Worm (Caenorhabditis elegans) whole organism, L2 larva: ENCODE measurements around the gene nphp-4.

Source experiments
- F13H6.1 ChIP-seq: sonication (generic microtip); optimal IDR thresholded peaks from 2 replicates; lab custom pipeline; 2016; ENCODE audit warnings: missing genetic modification characterization, missing compliant biosample characterization
- ZK546.5 ChIP-seq: sonication (generic microtip); optimal IDR thresholded peaks from 2 replicates; lab custom pipeline; 2017; ENCODE audit warnings: missing biosample characterization, missing genetic modification characterization
- ama-1 ChIP-seq: fragments of 150-350 bp; optimal IDR thresholded peaks from 2 replicates; lab custom pipeline; 2018; ENCODE audit warnings: inconsistent platforms
- ceh-82 ChIP-seq: fragments of 150-350 bp; optimal IDR thresholded peaks from 2 replicates; lab custom pipeline; 2014; ENCODE audit warnings: missing biosample characterization, missing genetic modification characterization
- egl-27 ChIP-seq: sonication (generic microtip); optimal IDR thresholded peaks from 3 replicates; lab custom pipeline; 2017; ENCODE audit warnings: missing biosample characterization, missing genetic modification reagents, missing genetic modification characterization
- unc-62 ChIP-seq: fragments of 150-350 bp; optimal IDR thresholded peaks from 2 replicates; lab custom pipeline; 2014; ENCODE audit warnings: missing biosample characterization, missing genetic modification reagents, missing genetic modification characterization
- ztf-11 ChIP-seq: sonication (generic microtip); optimal IDR thresholded peaks from 2 replicates; lab custom pipeline; 2017; ENCODE audit warnings: missing biosample characterization, missing genetic modification characterization

DNA sequence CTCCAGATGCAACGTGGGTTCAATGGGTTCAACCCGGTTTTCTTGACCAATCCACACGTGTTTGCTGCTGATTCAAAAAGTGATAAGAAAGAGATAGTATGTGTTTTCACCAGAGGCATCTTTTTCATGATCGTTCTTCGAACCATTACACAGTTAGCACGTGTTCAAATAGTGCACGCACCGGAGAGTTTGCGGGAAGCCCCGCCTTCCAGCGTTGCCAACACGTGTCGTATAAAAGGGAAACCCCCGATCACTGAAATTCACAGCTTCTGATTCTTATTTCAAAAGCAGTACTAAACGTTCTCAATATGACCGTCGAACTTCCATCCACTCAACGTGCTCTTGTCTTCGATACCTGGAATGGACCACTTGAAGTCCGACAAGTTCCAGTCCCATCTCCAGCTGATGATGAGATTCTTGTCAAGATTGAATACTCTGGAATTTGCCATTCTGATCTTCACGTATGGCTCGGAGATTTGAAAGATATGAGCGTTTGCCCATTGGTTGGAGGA is 44.5 kb upstream of the nphp-4 start, which contains the start of gene adh-1:
- TF ChIP-seq ama-1 (lab: Kevin White, UChicago) (peak; percentile 96), unc-62 (GFP tag; lab: Kevin White, UChicago) (no peak), F13H6.1 (tag; lab: Kevin White, UChicago) (peak; percentile 88), ztf-11 (tag; lab: Kevin White, UChicago) (no peak), egl-27 (tag; lab: Kevin White, UChicago) (peak; percentile 59), ceh-82 (tag; lab: Kevin White, UChicago) (no peak), ZK546.5 (tag; lab: Kevin White, UChicago) (no peak)
